Fruit fly (Drosophila melanogaster): ENCODE data around the gene CG13040.

- TF ChIP-seq CG8159 (tag; optimal IDR thresholded peaks at IDR 0.05) (no peak), Ets98B (GFP tag; IDR thresholded peaks at IDR 0.05) (no peak), CG10348 (GFP tag; IDR thresholded peaks at IDR 0.05) (no peak)
Observed at dm6 chr3L:16279171-16279570, 47.4 kb downstream of the CG13040 start, which contains the start of gene CG13050.

Data from whole organism, pupa.